Worm (Caenorhabditis elegans) whole organism, late embryonic: ENCODE measurements around the gene K11H12.8.

ENCODE experiments used
- elt-2 ChIP-seq: sonication (generic microtip); optimal IDR thresholded peaks from 2 replicates; lab custom pipeline; 2016; ENCODE audit warnings: missing genetic modification reagents, missing genetic modification characterization, missing compliant biosample characterization
- sox-4 ChIP-seq: sonication (generic microtip); optimal IDR thresholded peaks from 2 replicates; lab custom pipeline; 2017; ENCODE audit warnings: mild to moderate bottlenecking, missing genetic modification characterization, inconsistent platforms, missing compliant biosample characterization

- TF ChIP-seq sox-4 (tag; lab: Kevin White, UChicago) (no peak), elt-2 (tag; lab: Kevin White, UChicago) (no peak)
Measured at ce11 chrIV:659585-659984, 4.4 kb downstream of the K11H12.8 start.
